Worm (Caenorhabditis elegans): ENCODE results near the gene Y43F8B.15.
A peak's percentile ranks its signal among the peaks of the same experiment; 100 is the strongest.

The Y43F8B.15 gene

DNA sequence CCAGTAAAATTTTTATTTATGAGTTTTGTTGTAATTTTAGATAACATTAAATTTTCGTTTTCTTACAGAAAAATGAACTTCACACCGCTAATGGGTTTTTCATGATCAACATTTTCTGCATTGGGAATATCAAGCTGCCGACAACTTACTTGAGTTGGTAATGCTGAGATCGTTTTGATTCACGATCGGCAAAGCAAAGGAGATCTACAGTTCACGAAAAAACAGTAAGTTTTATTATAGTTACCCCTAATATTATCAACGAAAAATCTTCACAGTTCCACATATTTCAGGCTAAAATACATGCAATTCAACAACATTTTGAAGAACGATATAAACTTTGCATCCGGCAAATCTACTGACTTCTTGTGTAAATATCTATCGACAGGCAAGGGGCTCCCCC is 20.6 kb upstream of the Y43F8B.15 start, which contains the start of gene Y43F8B.22:
TSS of gene Y43F8B.22 (plus strand) at position 301 of the 400 bp plus-strand sequence.
- no peak for TF ChIP-seq aly-2 (tag; optimal IDR thresholded peaks at IDR 0.05)
- no peak for TF ChIP-seq dpl-1 (GFP tag; optimal IDR thresholded peaks at IDR 0.05)
- TF ChIP-seq lir-3 (tag; optimal IDR thresholded peaks at IDR 0.05; ENCODE audit: poor library complexity): no peak
- no peak for TF ChIP-seq sox-4 (tag; optimal IDR thresholded peaks at IDR 0.05)
- TF ChIP-seq ceh-63 (GFP tag; optimal IDR thresholded peaks at IDR 0.05): no peak
- no peak for TF ChIP-seq nhr-12 (tag; optimal IDR thresholded peaks at IDR 0.05)
- TF ChIP-seq hpl-2 (GFP tag; optimal IDR thresholded peaks at IDR 0.05): no peak
- TF ChIP-seq dsc-1 (tag; optimal IDR thresholded peaks at IDR 0.05): no peak
- no peak for TF ChIP-seq lin-14 (GFP tag; optimal IDR thresholded peaks at IDR 0.05)
- TF ChIP-seq unc-130 (tag; optimal IDR thresholded peaks at IDR 0.05): no peak
- TF ChIP-seq egl-13 (tag; optimal IDR thresholded peaks at IDR 0.05): no peak
- TF ChIP-seq mep-1 (tag; optimal IDR thresholded peaks at IDR 0.05): no peak
- TF ChIP-seq ztf-11 (tag; optimal IDR thresholded peaks at IDR 0.05): no peak
- TF ChIP-seq alr-1 (tag; optimal IDR thresholded peaks at IDR 0.05; ENCODE audit: borderline replicate concordance): no peak
- no peak for TF ChIP-seq blmp-1 (tag; optimal IDR thresholded peaks at IDR 0.05)
- no peak for TF ChIP-seq ama-1 (optimal IDR thresholded peaks at IDR 0.05)

DNA sequence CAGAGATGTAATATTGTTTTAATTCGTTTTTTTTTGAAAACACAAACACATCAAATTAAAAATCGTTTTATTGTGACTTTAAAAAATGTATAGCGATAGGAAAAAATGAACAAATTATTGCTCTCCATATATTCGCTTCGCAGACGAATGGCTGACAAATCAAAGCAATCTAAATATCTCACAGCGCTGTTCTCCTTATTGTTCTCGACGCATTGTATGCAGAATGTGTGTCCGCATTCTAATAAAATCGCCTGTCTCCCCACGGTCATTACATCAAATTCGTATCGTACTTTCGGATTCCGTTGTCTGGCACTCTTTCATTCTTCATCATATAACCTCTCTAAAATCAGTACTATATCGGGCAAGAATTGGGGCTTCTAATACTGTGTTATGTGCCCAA is 15.9 kb upstream of the Y43F8B.15 start, which contains the start of gene Y43F8B.9:
TSS of gene Y43F8B.9 (plus strand) at position 301 of the 400 bp plus-strand sequence.
- TF ChIP-seq tlp-1 (tag; optimal IDR thresholded peaks at IDR 0.05) (no peak), nhr-85 (tag) (peak; percentile 54)

ce11 chrV:19477302-19477701 is 15.4 kb upstream of the Y43F8B.15 start:
- TF ChIP-seq efl-1 (optimal IDR thresholded peaks at IDR 0.05) (peak; percentile 25 to 39), efl-1 (GFP tag; optimal IDR thresholded peaks at IDR 0.05 in 1 of 2) (peak; percentile 51 to 85), efl-3 (GFP tag; optimal IDR thresholded peaks at IDR 0.05) (no peak), dpl-1 (GFP tag; optimal IDR thresholded peaks at IDR 0.05) (peak in 2 of 3 experiments; percentile 5 to 24)

- no peak for TF ChIP-seq zag-1 (tag; optimal IDR thresholded peaks at IDR 0.05)
- TF ChIP-seq efl-1 (optimal IDR thresholded peaks at IDR 0.05): no peak
- peak in 1 of 2 experiments; percentile 44 for TF ChIP-seq efl-1 (GFP tag; optimal IDR thresholded peaks at IDR 0.05 in 1 of 2)
Measured at ce11 chrV:19473842-19474514, 12.1 kb upstream of the Y43F8B.15 start, which contains the start of gene Y43F8B.10. Gene Y43F8B.10, plus strand, starts transcription at chrV:19474464.

DNA sequence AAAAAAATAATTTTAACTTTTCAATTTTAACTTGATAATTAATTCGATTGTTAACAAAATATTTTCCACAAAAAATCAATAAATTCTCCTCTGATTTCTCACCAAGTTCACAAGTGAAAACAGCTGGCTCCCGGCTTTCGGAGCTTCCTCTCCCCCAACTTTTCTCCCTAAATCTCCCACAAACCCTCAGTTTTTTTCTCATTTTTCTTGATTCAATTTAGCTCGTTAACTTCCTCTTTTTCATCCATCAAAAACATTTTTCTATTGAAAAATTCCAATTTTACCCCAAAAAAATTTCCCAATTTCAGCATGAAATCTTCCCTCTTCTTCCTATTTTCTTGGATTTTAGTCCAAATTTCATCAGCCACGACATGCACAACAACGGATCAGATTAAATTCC is 8.5 kb upstream of the Y43F8B.15 start, which contains the start of gene Y43F8B.11:
TSS of gene Y43F8B.11 (plus strand) at position 301 of the 400 bp plus-strand sequence.
- peak; percentile 38 for TF ChIP-seq nhr-85 (tag)
- TF ChIP-seq dsc-1 (tag; optimal IDR thresholded peaks at IDR 0.05): peak; percentile 48
- no peak for TF ChIP-seq swsn-7 (tag; optimal IDR thresholded peaks at IDR 0.05)

DNA sequence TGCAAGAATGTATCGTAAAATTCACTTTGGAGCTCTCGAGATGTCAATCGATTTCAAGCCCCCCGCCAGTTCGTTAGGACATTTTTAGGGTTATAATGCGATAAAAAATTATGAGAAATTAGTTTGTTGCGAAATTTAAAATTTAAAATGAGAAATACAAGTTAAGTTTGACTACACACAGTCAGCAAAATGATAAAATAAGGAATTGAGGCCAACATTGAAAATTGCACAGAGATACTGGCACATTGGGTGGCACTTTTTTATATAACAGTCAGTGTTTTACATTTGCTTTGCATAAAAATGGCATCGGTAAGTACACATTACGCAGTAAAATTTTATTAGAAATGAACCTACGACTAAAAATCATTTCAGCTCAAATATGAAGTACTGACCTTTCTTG is 6.2 kb upstream of the Y43F8B.15 start, which contains the start of gene Y43F8B.12:
TSS of gene Y43F8B.12 (plus strand) at position 301 of the 400 bp plus-strand sequence.
- no peak for TF ChIP-seq elt-3 (tag; optimal IDR thresholded peaks at IDR 0.05)
- no peak for TF ChIP-seq efl-3 (GFP tag; optimal IDR thresholded peaks at IDR 0.05)
- no peak for TF ChIP-seq efl-1 (optimal IDR thresholded peaks at IDR 0.05)
- TF ChIP-seq efl-1 (GFP tag; optimal IDR thresholded peaks at IDR 0.05 in 1 of 2): no peak
- TF ChIP-seq fkh-10 (GFP tag; optimal IDR thresholded peaks at IDR 0.05): no peak
- no peak for TF ChIP-seq elt-2 (tag; optimal IDR thresholded peaks at IDR 0.05)
- TF ChIP-seq nhr-28 (tag; optimal IDR thresholded peaks at IDR 0.05): no peak
- TF ChIP-seq lsy-2 (tag; optimal IDR thresholded peaks at IDR 0.05): no peak
- TF ChIP-seq nhr-19 (GFP tag; conservative IDR thresholded peaks at IDR 0.05): no peak
- TF ChIP-seq zag-1 (tag; optimal IDR thresholded peaks at IDR 0.05): no peak
- TF ChIP-seq nhr-20 (tag; optimal IDR thresholded peaks at IDR 0.05): no peak
- no peak for TF ChIP-seq lin-15B (tag; optimal IDR thresholded peaks at IDR 0.05)
- no peak for TF ChIP-seq unc-30 (tag; optimal IDR thresholded peaks at IDR 0.05)
- TF ChIP-seq pax-3 (tag; optimal IDR thresholded peaks at IDR 0.05): no peak
- TF ChIP-seq C16A3.4 (tag; optimal IDR thresholded peaks at IDR 0.05): no peak
- TF ChIP-seq nhr-237 (tag; optimal IDR thresholded peaks at IDR 0.05): no peak
- TF ChIP-seq fkh-8 (tag; optimal IDR thresholded peaks at IDR 0.05): no peak
- TF ChIP-seq ceh-90 (tag; optimal IDR thresholded peaks at IDR 0.05): no peak
- TF ChIP-seq unc-86 (tag; optimal IDR thresholded peaks at IDR 0.05): no peak

Data from whole organism, L1 larva.